Worm (Caenorhabditis elegans) whole organism, early embryonic: Measurements from ENCODE around the gene Y72A10A.1.

Experiments
- F13C5.2 ChIP-seq: sonication (generic microtip); optimal IDR thresholded peaks from 2 replicates; lab custom pipeline; 2017; ENCODE audit warnings: mild to moderate bottlenecking, missing genetic modification characterization, inconsistent platforms, missing compliant biosample characterization
- aly-1 ChIP-seq: sonication (generic microtip); optimal IDR thresholded peaks from 2 replicates; lab custom pipeline; 2016; ENCODE audit warnings: missing genetic modification characterization, missing compliant biosample characterization
- ama-1 ChIP-seq: fragments of 150-350 bp; optimal IDR thresholded peaks from 2 replicates; lab custom pipeline; 2014
- ceh-13 ChIP-seq: fragments of 200-800 bp; sonication (Bioruptor generic); optimal IDR thresholded peaks from 2 replicates; lab custom pipeline; 2018; ENCODE audit warnings: mild to moderate bottlenecking, missing genetic modification characterization, missing compliant biosample characterization
- ets-7 ChIP-seq: sonication (generic microtip); optimal IDR thresholded peaks from 2 replicates; lab custom pipeline; 2016; ENCODE audit warnings: missing genotype, missing genetic modification characterization, missing compliant biosample characterization
- flt-1 ChIP-seq: fragments of 200-800 bp; sonication (Bioruptor generic); IDR thresholded peaks from 2 replicates; pipeline ENCODE4 v1.3.6; 2022; ENCODE audit warnings: missing genetic modification characterization, missing compliant biosample characterization
- hmbx-1 ChIP-seq: sonication (generic microtip); optimal IDR thresholded peaks from 2 replicates; lab custom pipeline; 2016; ENCODE audit warnings: mild to moderate bottlenecking, missing genetic modification characterization, missing compliant biosample characterization
- hnd-1 ChIP-seq: sonication (generic microtip); optimal IDR thresholded peaks from 2 replicates; lab custom pipeline; 2016; ENCODE audit warnings: missing genetic modification characterization, missing compliant biosample characterization
- tbx-11 ChIP-seq: fragments of 200-800 bp; sonication (Bioruptor generic); IDR thresholded peaks from 2 replicates; pipeline ENCODE4 v1.3.6; 2022; ENCODE audit warnings: missing genetic modification characterization, missing compliant biosample characterization
- tbx-37 ChIP-seq: fragments of 200-800 bp; sonication (Bioruptor generic); conservative IDR thresholded peaks from 2 replicates; pipeline ENCODE4 v1.3.6; 2022; ENCODE audit warnings: missing genetic modification reagents, missing genetic modification characterization, missing compliant biosample characterization
- tra-4 ChIP-seq: sonication (generic microtip); optimal IDR thresholded peaks from 2 replicates; lab custom pipeline; 2017; ENCODE audit warnings: missing genetic modification characterization, missing compliant biosample characterization

ce11 chrX:6175829-6176228 is 37.7 kb upstream of the Y72A10A.1 start, which contains the start of gene T25B2.3:
- TF ChIP-seq F13C5.2 (no peak), aly-1 (tag; lab: Kevin White, UChicago) (no peak), ceh-13 (GFP tag; lab: Kevin White, UChicago) (no peak), tbx-37 (GFP tag; lab: Robert Waterston, UW) (no peak), ama-1 (lab: Kevin White, UChicago) (no peak), hmbx-1 (tag; lab: Kevin White, UChicago) (no peak), tbx-11 (GFP tag; lab: Robert Waterston, UW) (no peak), tra-4 (no peak), flt-1 (no peak), ets-7 (tag; lab: Kevin White, UChicago) (no peak), hnd-1 (tag; lab: Kevin White, UChicago) (no peak)
